Worm (Caenorhabditis elegans) whole organism, mixed stage, embryonic: ENCODE measurements around the gene snf-10.
A peak's percentile ranks its signal among the peaks of the same experiment; 100 is the strongest.

Experiments
- blmp-1 ChIP-seq: fragments of 150-350 bp; optimal IDR thresholded peaks from 2 replicates; lab custom pipeline; 2014; ENCODE audit warnings: missing biosample characterization, missing genetic modification characterization
- ceh-39 ChIP-seq: fragments of 150-350 bp; optimal IDR thresholded peaks from 2 replicates; lab custom pipeline; 2014; ENCODE audit warnings: missing biosample characterization, missing genetic modification characterization
- ceh-43 ChIP-seq: fragments of 200-800 bp; sonication (Bioruptor generic); optimal IDR thresholded peaks from 2 replicates; lab custom pipeline; 2018; ENCODE audit warnings: mild to moderate bottlenecking, missing genetic modification characterization, moderate library complexity, missing compliant biosample characterization
- ceh-83 ChIP-seq: fragments of 200-800 bp; sonication (Bioruptor generic); optimal IDR thresholded peaks from 2 replicates; lab custom pipeline; 2018; ENCODE audit warnings: mild to moderate bottlenecking, missing genetic modification characterization, missing compliant biosample characterization
- ces-1 ChIP-seq: fragments of 150-350 bp; optimal IDR thresholded peaks from 2 replicates; lab custom pipeline; 2014; ENCODE audit warnings: missing biosample characterization, missing genetic modification reagents, missing genetic modification characterization
- cnd-1 ChIP-seq: fragments of 200-800 bp; sonication (Bioruptor generic); optimal IDR thresholded peaks from 2 replicates; lab custom pipeline; 2018; ENCODE audit warnings: mild to moderate bottlenecking, missing genetic modification characterization, missing compliant biosample characterization
- drap-1 ChIP-seq: fragments of 200-800 bp; sonication (Bioruptor generic); optimal IDR thresholded peaks from 3 replicates; lab custom pipeline; 2018; ENCODE audit warnings: mild to moderate bottlenecking, missing genetic modification characterization, missing compliant biosample characterization
- elt-1 ChIP-seq: sonication (generic microtip); optimal IDR thresholded peaks from 2 replicates; lab custom pipeline; 2017; ENCODE audit warnings: missing genetic modification characterization, mild to moderate bottlenecking, missing compliant biosample characterization, antibody characterized with exemption, moderate library complexity, borderline replicate concordance; ENCODE audit not compliant: insufficient read depth
- elt-3 ChIP-seq: fragments of 150-350 bp; optimal IDR thresholded peaks from 2 replicates; lab custom pipeline; 2014; ENCODE audit warnings: missing biosample characterization, missing genetic modification characterization
- flh-1 ChIP-seq: fragments of 200-800 bp; sonication (Bioruptor generic); optimal IDR thresholded peaks from 2 replicates; lab custom pipeline; 2018; ENCODE audit warnings: mild to moderate bottlenecking, missing genetic modification characterization, moderate library complexity, missing compliant biosample characterization
- ham-2 ChIP-seq: fragments of 200-800 bp; sonication (Bioruptor generic); optimal IDR thresholded peaks from 2 replicates; lab custom pipeline; 2018; ENCODE audit warnings: mild to moderate bottlenecking, missing genetic modification characterization, missing compliant biosample characterization
- hlh-1 ChIP-seq: fragments of 150-350 bp; optimal IDR thresholded peaks from 2 replicates; lab custom pipeline; 2014; ENCODE audit warnings: missing biosample characterization, missing genetic modification reagents, missing genetic modification characterization
- lin-13 ChIP-seq: fragments of 150-350 bp; optimal IDR thresholded peaks from 2 replicates; lab custom pipeline; 2014; ENCODE audit warnings: missing biosample characterization, missing genetic modification characterization
- lsy-2 ChIP-seq: fragments of 150-350 bp; optimal IDR thresholded peaks from 2 replicates; lab custom pipeline; 2014; ENCODE audit warnings: missing biosample characterization, missing genetic modification characterization
- mab-5 ChIP-seq: fragments of 150-350 bp; optimal IDR thresholded peaks from 2 replicates; lab custom pipeline; 2014; ENCODE audit warnings: missing biosample characterization, missing genetic modification characterization
- mep-1 ChIP-seq: fragments of 150-350 bp; optimal IDR thresholded peaks from 2 replicates; lab custom pipeline; 2017; ENCODE audit warnings: missing biosample characterization, missing genetic modification reagents, missing genetic modification characterization, inconsistent platforms
- mls-2 ChIP-seq: sonication (generic microtip); optimal IDR thresholded peaks from 2 replicates; lab custom pipeline; 2016; ENCODE audit warnings: mild to moderate bottlenecking, missing genetic modification characterization, moderate library complexity, missing compliant biosample characterization
- nhr-12 ChIP-seq: fragments of 150-350 bp; optimal IDR thresholded peaks from 2 replicates; lab custom pipeline; 2014; ENCODE audit warnings: missing biosample characterization, missing genetic modification characterization
- nhr-2 ChIP-seq: fragments of 150-350 bp; optimal IDR thresholded peaks from 2 replicates; lab custom pipeline; 2014; ENCODE audit warnings: missing biosample characterization, missing genetic modification characterization
- nhr-237 ChIP-seq: fragments of 150-350 bp; optimal IDR thresholded peaks from 2 replicates; lab custom pipeline; 2014; ENCODE audit warnings: missing biosample characterization, missing genetic modification characterization
- nhr-28 ChIP-seq: fragments of 150-350 bp; optimal IDR thresholded peaks from 2 replicates; lab custom pipeline; 2014; ENCODE audit warnings: missing biosample characterization, missing genetic modification characterization
- nhr-76 ChIP-seq: sonication (generic microtip); optimal IDR thresholded peaks from 2 replicates; lab custom pipeline; 2017; ENCODE audit warnings: missing biosample characterization, missing genetic modification characterization
- pha-4 ChIP-seq: fragments of 150-350 bp; optimal IDR thresholded peaks from 2 replicates; lab custom pipeline; 2018; ENCODE audit warnings: missing biosample characterization, missing genetic modification reagents, missing genetic modification characterization
- sem-2 ChIP-seq: fragments of 200-800 bp; sonication (Bioruptor generic); optimal IDR thresholded peaks from 2 replicates; lab custom pipeline; 2018; ENCODE audit warnings: mild to moderate bottlenecking, missing genetic modification characterization, missing compliant biosample characterization
- snpc-4 ChIP-seq: fragments of 150-350 bp; optimal IDR thresholded peaks from 2 replicates; lab custom pipeline; 2014; ENCODE audit warnings: missing biosample characterization, missing genetic modification characterization
- sptf-1 ChIP-seq: sonication (generic microtip); optimal IDR thresholded peaks from 2 replicates; lab custom pipeline; 2017; ENCODE audit warnings: mild to moderate bottlenecking, missing genetic modification characterization, moderate library complexity, missing compliant biosample characterization
- tbx-8 ChIP-seq: fragments of 200-800 bp; sonication (Bioruptor generic); optimal IDR thresholded peaks from 2 replicates; lab custom pipeline; 2018; ENCODE audit warnings: mild to moderate bottlenecking, missing genetic modification characterization, moderate library complexity, missing compliant biosample characterization
- unc-120 ChIP-seq: sonication (generic microtip); optimal IDR thresholded peaks from 2 replicates; lab custom pipeline; 2017; ENCODE audit warnings: missing genetic modification characterization, missing compliant biosample characterization; ENCODE audit not compliant: poor library complexity, severe bottlenecking
- unc-39 ChIP-seq: fragments of 150-350 bp; optimal IDR thresholded peaks from 2 replicates; lab custom pipeline; 2014; ENCODE audit warnings: missing biosample characterization, missing genetic modification characterization
- unc-62 ChIP-seq: fragments of 150-350 bp; optimal IDR thresholded peaks from 2 replicates; lab custom pipeline; 2014; ENCODE audit warnings: missing biosample characterization, missing genetic modification reagents, missing genetic modification characterization
- zip-8 ChIP-seq: fragments of 150-350 bp; optimal IDR thresholded peaks from 2 replicates; lab custom pipeline; 2014; ENCODE audit warnings: missing biosample characterization, missing genetic modification characterization
- ztf-11 ChIP-seq: fragments of 150-350 bp; optimal IDR thresholded peaks from 2 replicates; lab custom pipeline; 2014; ENCODE audit warnings: missing biosample characterization, missing genetic modification characterization

The snf-10 gene

DNA sequence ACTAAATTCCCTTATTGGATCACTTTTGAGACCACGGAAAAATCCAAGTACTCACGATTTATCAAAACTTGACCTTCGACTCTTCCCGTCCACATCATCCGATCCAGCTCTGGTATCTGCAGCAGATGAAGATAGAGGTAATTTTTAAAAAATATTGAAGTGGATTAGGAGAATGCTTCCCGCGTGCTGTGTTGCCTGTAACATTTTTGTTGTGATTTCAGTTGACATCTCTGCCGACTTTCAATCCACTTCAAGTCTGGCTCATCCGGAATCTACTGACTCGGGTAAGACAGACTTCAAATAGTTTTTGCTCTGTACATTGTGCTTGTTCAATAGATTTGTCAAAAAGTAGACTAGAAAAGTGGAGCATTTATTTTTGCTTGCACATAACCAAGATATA, 34.8 kb upstream of the snf-10 start:
- TF ChIP-seq lin-13 (tag; lab: Kevin White, UChicago) (no peak), ztf-11 (tag; lab: Kevin White, UChicago) (no peak), nhr-28 (tag; lab: Kevin White, UChicago) (no peak), hlh-1 (tag; lab: Kevin White, UChicago) (no peak), nhr-12 (tag; lab: Kevin White, UChicago) (no peak), unc-62 (GFP tag; lab: Kevin White, UChicago) (no peak), pha-4 (tag; lab: Kevin White, UChicago) (no peak), ceh-83 (GFP tag; lab: Kevin White, UChicago) (no peak), nhr-2 (tag; lab: Kevin White, UChicago) (no peak), unc-120 (tag; lab: Kevin White, UChicago) (no peak), unc-39 (no peak), elt-3 (tag; lab: Kevin White, UChicago) (no peak), ceh-43 (GFP tag; lab: Kevin White, UChicago) (no peak), ces-1 (GFP tag; lab: Kevin White, UChicago) (no peak), ceh-39 (tag; lab: Kevin White, UChicago) (no peak), snpc-4 (tag; lab: Kevin White, UChicago) (no peak)

ce11 chrV:10474040-10474439, 33.4 kb upstream of the snf-10 start:
- TF ChIP-seq blmp-1 (tag; lab: Kevin White, UChicago), result no peak
- TF ChIP-seq flh-1, result no peak
- no peak for TF ChIP-seq hlh-1 (tag; lab: Kevin White, UChicago)
- TF ChIP-seq mep-1, result no peak
- no peak for TF ChIP-seq mls-2 (tag; lab: Kevin White, UChicago)

DNA sequence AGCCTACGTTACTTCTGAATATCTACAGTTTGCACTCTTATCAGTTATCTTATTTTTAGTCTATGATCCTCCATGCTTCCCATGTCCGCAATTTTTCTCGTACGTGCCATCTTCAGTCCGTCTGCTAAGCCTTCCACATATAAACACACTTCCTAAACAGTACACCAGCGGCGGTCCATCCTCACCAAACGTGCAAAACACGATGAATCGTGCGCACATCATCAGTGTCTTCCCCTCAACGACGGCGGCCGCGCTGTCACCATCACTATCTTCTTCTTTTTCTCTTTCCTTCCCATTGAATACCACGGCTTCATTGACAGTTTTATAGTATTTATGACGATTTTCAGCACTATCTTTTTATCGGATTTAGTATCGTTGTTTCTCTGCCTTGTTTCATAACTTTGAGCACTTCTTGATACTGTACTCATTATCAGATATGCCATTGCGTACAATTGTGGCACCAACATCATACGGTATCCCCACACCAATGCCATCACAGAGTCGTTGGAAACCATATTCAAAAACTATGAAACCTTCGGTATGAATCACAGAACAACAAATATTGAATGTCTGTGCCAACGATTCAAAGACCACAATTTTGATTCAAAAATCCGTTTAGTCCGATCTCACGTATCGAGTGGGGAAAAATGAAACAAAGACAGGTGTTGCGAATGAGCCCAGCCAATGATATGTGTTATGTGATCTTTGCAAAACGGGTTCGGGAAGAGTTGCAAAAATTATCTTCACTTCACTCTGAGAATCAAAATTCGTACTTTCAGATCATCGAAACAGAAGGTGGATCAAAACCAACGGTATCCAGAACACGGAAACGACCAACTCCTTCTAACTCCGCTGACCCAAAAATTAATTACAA, 32.5 kb upstream of the snf-10 start:
- peak; percentile 55 for TF ChIP-seq hlh-1 (tag; lab: Kevin White, UChicago)
- TF ChIP-seq flh-1, result no peak
- TF ChIP-seq, all 35 proteins: peak for 1

- no peak for TF ChIP-seq mab-5 (tag; lab: Kevin White, UChicago)
- TF ChIP-seq, all 35 proteins: peak for 0
Measured at ce11 chrV:10471007-10471406, 30.4 kb upstream of the snf-10 start.

DNA sequence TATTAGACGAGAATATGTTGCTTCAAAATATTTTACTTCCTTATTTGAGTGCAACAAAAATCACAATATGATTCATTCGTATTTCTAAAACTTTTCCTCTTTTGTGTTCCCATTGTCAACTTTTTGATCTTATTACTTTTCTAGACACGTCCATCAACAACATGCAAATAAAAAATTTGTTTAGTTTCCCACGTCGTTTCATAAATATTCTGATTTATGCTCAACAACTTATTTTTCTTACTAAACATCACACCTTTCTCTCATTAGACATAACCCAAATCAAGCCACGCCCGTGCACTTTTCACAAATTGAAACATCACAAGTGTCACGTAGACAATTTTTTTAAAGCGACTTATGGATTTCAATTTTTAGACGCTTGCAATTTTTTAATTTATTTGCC, 29.2 kb upstream of the snf-10 start:
- TF ChIP-seq nhr-237 (tag; lab: Kevin White, UChicago) (no peak), unc-39 (no peak), snpc-4 (tag; lab: Kevin White, UChicago) (no peak), lin-13 (tag; lab: Kevin White, UChicago) (no peak), ceh-43 (GFP tag; lab: Kevin White, UChicago) (no peak), nhr-76 (tag; lab: Kevin White, UChicago) (no peak), pha-4 (tag; lab: Kevin White, UChicago) (no peak), mep-1 (no peak), lsy-2 (tag; lab: Kevin White, UChicago) (no peak), zip-8 (tag; lab: Kevin White, UChicago) (no peak), drap-1 (GFP tag; lab: Kevin White, UChicago) (no peak), sem-2 (GFP tag; lab: Kevin White, UChicago) (no peak), ceh-39 (tag; lab: Kevin White, UChicago) (no peak), nhr-12 (tag; lab: Kevin White, UChicago) (no peak), nhr-28 (tag; lab: Kevin White, UChicago) (no peak), unc-120 (tag; lab: Kevin White, UChicago) (no peak), hlh-1 (tag; lab: Kevin White, UChicago) (no peak), cnd-1 (tag; lab: Kevin White, UChicago) (no peak), tbx-8 (no peak)
- TF ChIP-seq, all 35 proteins: peak for 0

ce11 chrV:10468709-10469108, 28.1 kb upstream of the snf-10 start:
- TF ChIP-seq elt-1 (tag; lab: Kevin White, UChicago) (no peak), blmp-1 (tag; lab: Kevin White, UChicago) (no peak), snpc-4 (tag; lab: Kevin White, UChicago) (no peak), unc-39 (no peak), drap-1 (GFP tag; lab: Kevin White, UChicago) (no peak), mab-5 (tag; lab: Kevin White, UChicago) (no peak), nhr-76 (tag; lab: Kevin White, UChicago) (no peak), mep-1 (no peak), nhr-237 (tag; lab: Kevin White, UChicago) (no peak), sem-2 (GFP tag; lab: Kevin White, UChicago) (no peak), ces-1 (GFP tag; lab: Kevin White, UChicago) (no peak), sptf-1 (tag; lab: Kevin White, UChicago) (no peak), mls-2 (tag; lab: Kevin White, UChicago) (no peak), unc-62 (GFP tag; lab: Kevin White, UChicago) (no peak), ceh-43 (GFP tag; lab: Kevin White, UChicago) (no peak), ham-2 (GFP tag; lab: Kevin White, UChicago) (no peak), ceh-83 (GFP tag; lab: Kevin White, UChicago) (no peak), ceh-39 (tag; lab: Kevin White, UChicago) (no peak), zip-8 (tag; lab: Kevin White, UChicago) (no peak)
